Worm (Caenorhabditis elegans) whole organism, late embryonic: ENCODE measurements around the gene mltn-3.

ENCODE experiments used
- C38D4.7 ChIP-seq: fragments of 200-800 bp; sonication (Bioruptor generic); optimal IDR thresholded peaks from 2 replicates; lab custom pipeline; 2018; ENCODE audit warnings: mild to moderate bottlenecking, missing genetic modification characterization, moderate library complexity, missing compliant biosample characterization
- F13H6.1 ChIP-seq: sonication (generic microtip); optimal IDR thresholded peaks from 2 replicates; lab custom pipeline; 2016; ENCODE audit warnings: missing genetic modification characterization, missing compliant biosample characterization
- K02D7.2 ChIP-seq: sonication (generic microtip); optimal IDR thresholded peaks from 2 replicates; lab custom pipeline; 2017; ENCODE audit warnings: mild to moderate bottlenecking, missing genetic modification characterization, missing compliant biosample characterization
- K09A11.1 ChIP-seq: sonication (generic microtip); optimal IDR thresholded peaks from 2 replicates; lab custom pipeline; 2017; ENCODE audit warnings: antibody characterized with exemption, mild to moderate bottlenecking, missing genetic modification characterization, missing compliant biosample characterization; ENCODE audit not compliant: insufficient read depth
- ama-1 ChIP-seq: fragments of 150-350 bp; optimal IDR thresholded peaks from 2 replicates; lab custom pipeline; 2014
- ceh-2 ChIP-seq: sonication (generic microtip); optimal IDR thresholded peaks from 2 replicates; lab custom pipeline; 2016; ENCODE audit warnings: missing genotype, missing genetic modification characterization, missing compliant biosample characterization
- ceh-22 ChIP-seq: sonication (generic microtip); optimal IDR thresholded peaks from 2 replicates; lab custom pipeline; 2017; ENCODE audit warnings: missing biosample characterization, missing genetic modification characterization
- ceh-31 ChIP-seq: sonication (generic microtip); optimal IDR thresholded peaks from 2 replicates; lab custom pipeline; 2016; ENCODE audit warnings: missing genetic modification characterization, missing compliant biosample characterization
- ceh-45 ChIP-seq: fragments of 200-800 bp; sonication (Bioruptor generic); IDR thresholded peaks from 2 replicates; pipeline ENCODE4 v1.3.6; 2022; ENCODE audit warnings: missing genetic modification reagents, missing genetic modification characterization, missing compliant biosample characterization
- ceh-6 ChIP-seq: fragments of 200-800 bp; sonication (Bioruptor generic); optimal IDR thresholded peaks from 2 replicates; lab custom pipeline; 2018; ENCODE audit warnings: mild to moderate bottlenecking, missing genetic modification characterization, missing compliant biosample characterization
- ceh-9 ChIP-seq: sonication (generic microtip); optimal IDR thresholded peaks from 2 replicates; lab custom pipeline; 2016; ENCODE audit warnings: mild to moderate bottlenecking, missing genetic modification characterization, inconsistent platforms, missing compliant biosample characterization
- che-1 ChIP-seq: sonication (generic microtip); optimal IDR thresholded peaks from 2 replicates; lab custom pipeline; 2016; ENCODE audit warnings: mild to moderate bottlenecking, missing genetic modification characterization, missing compliant biosample characterization
- dmd-4 ChIP-seq: sonication (generic microtip); optimal IDR thresholded peaks from 2 replicates; lab custom pipeline; 2016; ENCODE audit warnings: borderline replicate concordance, missing genetic modification characterization, missing compliant biosample characterization
- dve-1 ChIP-seq: sonication (generic microtip); optimal IDR thresholded peaks from 2 replicates; lab custom pipeline; 2017; ENCODE audit warnings: antibody characterized with exemption, mild to moderate bottlenecking, missing genetic modification characterization, missing compliant biosample characterization
- elt-2 ChIP-seq: sonication (generic microtip); optimal IDR thresholded peaks from 2 replicates; lab custom pipeline; 2016; ENCODE audit warnings: missing genetic modification reagents, missing genetic modification characterization, missing compliant biosample characterization
- elt-4 ChIP-seq: sonication (generic microtip); optimal IDR thresholded peaks from 2 replicates; lab custom pipeline; 2016; ENCODE audit warnings: missing genetic modification characterization, missing compliant biosample characterization
- eyg-1 ChIP-seq: sonication (generic microtip); optimal IDR thresholded peaks from 2 replicates; lab custom pipeline; 2016; ENCODE audit warnings: missing genotype, missing genetic modification characterization, missing compliant biosample characterization
- hlh-15 ChIP-seq: sonication (generic microtip); optimal IDR thresholded peaks from 2 replicates; lab custom pipeline; 2016; ENCODE audit warnings: missing genetic modification characterization, missing compliant biosample characterization
- hlh-6 ChIP-seq: sonication (generic microtip); optimal IDR thresholded peaks from 2 replicates; lab custom pipeline; 2016; ENCODE audit warnings: missing genotype, missing genetic modification characterization, missing compliant biosample characterization
- hlh-8 ChIP-seq: sonication (generic microtip); optimal IDR thresholded peaks from 2 replicates; lab custom pipeline; 2016; ENCODE audit warnings: missing genotype, missing genetic modification characterization, missing compliant biosample characterization
- lin-11 ChIP-seq: fragments of 200-800 bp; sonication (Bioruptor generic); optimal IDR thresholded peaks from 2 replicates; lab custom pipeline; 2018; ENCODE audit warnings: mild to moderate bottlenecking, missing genetic modification characterization, missing compliant biosample characterization
- mec-3 ChIP-seq: sonication (generic microtip); optimal IDR thresholded peaks from 2 replicates; lab custom pipeline; 2016; ENCODE audit warnings: borderline replicate concordance, missing genetic modification characterization, missing compliant biosample characterization
- nhr-11 ChIP-seq: fragments of 150-350 bp; optimal IDR thresholded peaks from 2 replicates; lab custom pipeline; 2014; ENCODE audit warnings: missing biosample characterization, missing genetic modification characterization
- npax-4 ChIP-seq: sonication (generic microtip); optimal IDR thresholded peaks from 2 replicates; lab custom pipeline; 2016; ENCODE audit warnings: missing genetic modification characterization, missing compliant biosample characterization
- odd-2 ChIP-seq: sonication (generic microtip); optimal IDR thresholded peaks from 2 replicates; lab custom pipeline; 2017; ENCODE audit warnings: antibody characterized with exemption, mild to moderate bottlenecking, missing genetic modification characterization, missing compliant biosample characterization
- pat-9 ChIP-seq: fragments of 200-800 bp; sonication (Bioruptor generic); optimal IDR thresholded peaks from 2 replicates; lab custom pipeline; 2018; ENCODE audit warnings: mild to moderate bottlenecking, missing genetic modification characterization, moderate library complexity, missing compliant biosample characterization
- pax-1 ChIP-seq: fragments of 150-350 bp; optimal IDR thresholded peaks from 2 replicates; lab custom pipeline; 2014; ENCODE audit warnings: missing biosample characterization, missing genetic modification characterization
- pqm-1 ChIP-seq: sonication (generic microtip); optimal IDR thresholded peaks from 2 replicates; lab custom pipeline; 2016; ENCODE audit warnings: missing genetic modification characterization, missing compliant biosample characterization
- pros-1 ChIP-seq: fragments of 150-350 bp; optimal IDR thresholded peaks from 2 replicates; lab custom pipeline; 2014; ENCODE audit warnings: missing biosample characterization, missing genetic modification reagents, missing genetic modification characterization
- ref-2 ChIP-seq: sonication (generic microtip); optimal IDR thresholded peaks from 2 replicates; lab custom pipeline; 2016; ENCODE audit warnings: missing genetic modification characterization, missing compliant biosample characterization
- sox-2 ChIP-seq: fragments of 200-800 bp; sonication (Bioruptor generic); IDR thresholded peaks from 2 replicates; pipeline ENCODE4 v1.3.6; 2022; ENCODE audit warnings: missing genetic modification reagents, missing genetic modification characterization, missing compliant biosample characterization
- sox-4 ChIP-seq: sonication (generic microtip); optimal IDR thresholded peaks from 2 replicates; lab custom pipeline; 2017; ENCODE audit warnings: mild to moderate bottlenecking, missing genetic modification characterization, inconsistent platforms, missing compliant biosample characterization
- syd-9 ChIP-seq: sonication (generic microtip); optimal IDR thresholded peaks from 2 replicates; lab custom pipeline; 2016; ENCODE audit warnings: mild to moderate bottlenecking, missing genetic modification characterization, moderate library complexity, missing compliant biosample characterization
- tbx-7 ChIP-seq: sonication (generic microtip); optimal IDR thresholded peaks from 2 replicates; lab custom pipeline; 2016; ENCODE audit warnings: missing genotype, missing genetic modification characterization, missing compliant biosample characterization
- ttx-3 ChIP-seq: sonication (generic microtip); optimal IDR thresholded peaks from 2 replicates; lab custom pipeline; 2016; ENCODE audit warnings: missing genetic modification reagents, missing genetic modification characterization, missing compliant biosample characterization
- unc-3 ChIP-seq, 2 experiments: fragments of 200-800 bp in 1 of 2; sonication (Bioruptor generic) in 1 of 2; sonication (generic microtip) in 1 of 2; conservative IDR thresholded peaks in 1 of 2; optimal IDR thresholded peaks in 1 of 2; 2 replicates each; pipeline versions ENCODE4 v1.3.6 to Lab custom; 2016 to 2022; ENCODE audit warnings: missing compliant biosample characterization in 2 of 2, missing genetic modification characterization in 2 of 2, missing genetic modification reagents in 1 of 2
- unc-42 ChIP-seq: sonication (generic microtip); optimal IDR thresholded peaks from 2 replicates; lab custom pipeline; 2016; ENCODE audit warnings: missing genotype, missing genetic modification characterization, missing compliant biosample characterization
- unc-55 ChIP-seq: sonication (generic microtip); optimal IDR thresholded peaks from 2 replicates; lab custom pipeline; 2017; ENCODE audit warnings: missing biosample characterization, missing genetic modification reagents, missing genetic modification characterization
- unc-86 ChIP-seq: sonication (generic microtip); optimal IDR thresholded peaks from 2 replicates; lab custom pipeline; 2016; ENCODE audit warnings: missing genetic modification characterization, missing compliant biosample characterization
- zip-5 ChIP-seq: sonication (generic microtip); optimal IDR thresholded peaks from 2 replicates; lab custom pipeline; 2016; ENCODE audit warnings: missing genetic modification characterization, missing compliant biosample characterization
- ztf-16 ChIP-seq: sonication (generic microtip); optimal IDR thresholded peaks from 2 replicates; lab custom pipeline; 2017; ENCODE audit warnings: missing genetic modification characterization, missing compliant biosample characterization

mltn-3 gene

DNA sequence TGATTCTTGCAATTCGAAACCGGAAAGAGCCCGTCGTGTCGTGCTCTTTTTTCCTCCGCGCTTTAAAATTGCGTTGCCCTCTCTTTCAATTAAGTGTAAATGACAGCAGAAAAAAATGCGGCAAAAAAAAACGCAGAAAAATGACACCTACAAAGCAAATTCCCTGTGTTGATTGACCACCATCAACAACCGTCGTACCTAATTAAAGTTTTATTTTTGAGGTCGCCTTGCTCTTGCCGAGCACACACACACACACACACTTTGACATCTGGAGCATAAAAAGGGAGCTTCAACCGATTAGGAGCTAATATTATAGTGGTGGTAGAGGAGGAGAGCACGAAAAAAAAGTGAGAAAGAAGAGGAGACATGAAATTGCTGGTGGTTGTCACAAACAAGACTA, 19.8 kb downstream of the mltn-3 start:
- TF ChIP-seq pax-1 (tag; lab: Kevin White, UChicago): no peak
- TF ChIP-seq C38D4.7 (GFP tag; lab: Kevin White, UChicago): no peak
- TF ChIP-seq K02D7.2 (tag; lab: Kevin White, UChicago): no peak
- no peak for TF ChIP-seq nhr-11 (tag; lab: Kevin White, UChicago)
- TF ChIP-seq ama-1 (lab: Kevin White, UChicago): no peak
- TF ChIP-seq ztf-16 (tag; lab: Kevin White, UChicago): no peak
- TF ChIP-seq hlh-6 (tag; lab: Kevin White, UChicago): no peak
- no peak for TF ChIP-seq dmd-4 (tag; lab: Kevin White, UChicago)
- TF ChIP-seq ceh-2 (tag; lab: Kevin White, UChicago): no peak
- no peak for TF ChIP-seq unc-86 (tag; lab: Kevin White, UChicago)
- no peak for TF ChIP-seq zip-5

DNA sequence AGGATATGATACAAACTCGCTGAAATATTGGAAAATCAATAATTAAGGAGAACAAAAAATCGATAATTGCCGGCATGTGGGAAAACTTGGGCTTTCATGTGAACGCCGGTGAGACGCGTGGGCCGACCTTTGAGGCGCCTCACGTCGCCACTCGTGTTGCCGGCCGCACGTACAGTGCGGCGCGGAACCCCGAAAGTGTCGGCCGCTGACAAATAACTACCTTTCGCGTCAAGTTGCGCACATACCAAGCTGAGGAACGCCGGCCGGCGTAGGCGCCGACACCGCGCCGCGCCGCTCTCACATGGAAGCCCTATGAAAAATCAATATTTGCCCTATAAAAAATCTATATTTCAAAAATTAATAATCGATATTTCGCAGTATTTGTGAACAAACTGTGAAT, 22.1 kb downstream of the mltn-3 start:
- TF ChIP-seq ref-2 (tag; lab: Kevin White, UChicago): no peak
- no peak for TF ChIP-seq syd-9
- TF ChIP-seq ceh-45 (GFP tag; lab: Robert Waterston, UW): no peak
- no peak for TF ChIP-seq mec-3 (tag; lab: Kevin White, UChicago)
- no peak for TF ChIP-seq C38D4.7 (GFP tag; lab: Kevin White, UChicago)
- no peak for TF ChIP-seq ttx-3 (tag; lab: Kevin White, UChicago)
- no peak for TF ChIP-seq sox-4
- no peak for TF ChIP-seq tbx-7
- no peak for TF ChIP-seq ama-1 (lab: Kevin White, UChicago)

DNA sequence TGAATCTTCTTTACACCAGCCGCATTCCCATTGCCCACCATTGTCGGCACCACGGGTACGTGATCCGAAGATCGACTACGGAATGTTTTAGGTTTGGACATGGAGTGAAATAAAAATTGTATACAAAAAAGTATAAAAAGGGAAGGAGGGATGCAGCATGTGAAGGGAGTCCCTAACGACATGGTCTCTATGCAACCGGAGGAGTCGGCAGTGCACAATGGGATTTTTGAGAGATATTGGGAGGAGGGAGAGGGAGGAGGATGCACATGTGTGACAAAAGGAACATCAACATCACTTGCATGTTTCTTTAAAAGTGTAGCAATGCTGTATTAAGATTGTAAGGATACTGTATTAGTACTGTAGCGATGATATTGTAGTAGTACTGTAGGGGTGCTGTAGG, 23.4 kb downstream of the mltn-3 start, which contains the start of gene W07G1.1:
Gene W07G1.1 (minus strand): TSS at position 101 of the 400 bp plus-strand sequence.
- TF ChIP-seq ceh-31 (tag; lab: Kevin White, UChicago): no peak
- no peak for TF ChIP-seq ama-1 (lab: Kevin White, UChicago)
- TF ChIP-seq K02D7.2 (tag; lab: Kevin White, UChicago): no peak
- TF ChIP-seq unc-55 (GFP tag; lab: Kevin White, UChicago): no peak
- TF ChIP-seq odd-2: no peak
- TF ChIP-seq ceh-45 (GFP tag; lab: Robert Waterston, UW): no peak
- TF ChIP-seq sox-4: no peak
- TF ChIP-seq hlh-6 (tag; lab: Kevin White, UChicago): no peak
- TF ChIP-seq che-1 (tag; lab: Kevin White, UChicago): no peak
- TF ChIP-seq dve-1 (tag; lab: Kevin White, UChicago): no peak
- TF ChIP-seq lin-11: no peak
- TF ChIP-seq, all 69 proteins: peak for 0

DNA sequence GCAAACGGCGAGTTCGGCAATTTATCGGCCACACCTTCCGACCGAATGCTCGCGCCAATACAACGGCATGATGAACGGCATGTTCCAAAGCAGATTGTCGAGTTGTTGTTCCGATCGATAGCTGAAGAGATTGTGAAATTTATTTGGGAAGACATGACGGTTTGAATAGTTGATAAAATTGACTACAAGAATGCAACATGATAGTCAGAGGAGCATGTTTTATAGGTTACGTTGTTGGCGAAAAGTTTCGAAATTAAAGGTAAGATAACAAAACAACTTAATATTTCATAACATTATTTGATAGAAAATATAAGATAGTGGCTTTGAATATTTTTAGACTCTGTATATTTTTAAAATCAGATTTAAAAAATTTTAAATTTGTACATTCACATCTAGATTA, 29.4 kb downstream of the mltn-3 start:
- no peak for TF ChIP-seq K09A11.1 (tag; lab: Kevin White, UChicago)
- no peak for TF ChIP-seq npax-4
- no peak for TF ChIP-seq hlh-15 (tag; lab: Kevin White, UChicago)
- no peak for TF ChIP-seq F13H6.1 (tag; lab: Kevin White, UChicago)
- no peak for TF ChIP-seq ceh-22 (tag; lab: Kevin White, UChicago)
- TF ChIP-seq che-1 (tag; lab: Kevin White, UChicago): no peak
- no peak for TF ChIP-seq elt-2
- TF ChIP-seq unc-55 (GFP tag; lab: Kevin White, UChicago): no peak
- no peak for TF ChIP-seq pros-1 (tag; lab: Kevin White, UChicago)

DNA sequence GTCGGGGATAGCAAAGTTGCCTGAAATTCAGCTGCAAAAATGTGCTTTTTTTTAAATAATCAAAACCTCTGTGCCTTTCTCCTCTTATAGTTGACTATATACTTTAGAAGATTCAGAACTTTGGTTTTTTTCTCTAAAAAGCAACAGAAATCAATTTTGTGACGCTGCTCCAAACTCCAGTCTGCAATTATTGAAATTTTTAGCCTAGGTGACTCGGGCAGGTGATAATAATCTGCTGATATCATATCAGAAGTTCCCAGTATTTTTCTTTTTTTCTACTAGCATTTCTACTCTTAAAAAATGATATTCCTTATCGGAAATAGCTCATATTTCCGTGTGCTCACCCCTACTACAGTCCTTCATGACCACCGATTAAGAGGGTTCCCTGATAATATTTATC, 33.1 kb downstream of the mltn-3 start, which contains the start of gene sre-44:
Gene sre-44 (plus strand): TSS at position 301 of the 400 bp plus-strand sequence.
- no peak for TF ChIP-seq npax-4
- no peak for TF ChIP-seq ceh-6 (GFP tag; lab: Kevin White, UChicago)
- peak; percentile 54 for TF ChIP-seq elt-2

DNA sequence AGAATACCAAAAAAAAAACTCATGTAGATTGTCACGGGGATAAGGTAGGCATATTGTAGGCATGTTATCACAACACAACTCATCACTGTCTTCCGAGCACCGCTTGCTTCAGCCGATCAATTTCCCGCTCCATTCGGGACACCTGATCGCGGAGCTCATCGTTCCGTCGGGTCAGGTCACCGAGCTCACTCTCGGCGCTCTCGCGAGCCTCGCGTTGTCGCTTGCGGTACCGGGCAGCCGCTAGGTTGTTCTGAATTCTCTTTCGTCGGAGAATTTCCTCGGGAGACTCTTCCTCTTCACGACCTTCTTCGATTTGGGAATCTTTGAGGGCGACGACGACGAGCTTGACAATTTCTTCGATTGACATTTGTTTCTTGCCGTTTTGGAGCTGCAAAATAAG, 35.8 kb downstream of the mltn-3 start:
- TF ChIP-seq unc-3 (GFP tag; conservative IDR thresholded peaks at IDR 0.05; lab: Robert Waterston, UW) (no peak), unc-3 (tag; optimal IDR thresholded peaks at IDR 0.05; lab: Kevin White, UChicago) (no peak), tbx-7 (no peak), che-1 (tag; lab: Kevin White, UChicago) (no peak), eyg-1 (tag; lab: Kevin White, UChicago) (no peak), sox-2 (no peak), elt-2 (no peak), npax-4 (no peak), pqm-1 (tag; lab: Kevin White, UChicago) (no peak), ceh-6 (GFP tag; lab: Kevin White, UChicago) (no peak), pat-9 (tag; lab: Kevin White, UChicago) (no peak), hlh-8 (tag; lab: Kevin White, UChicago) (no peak), K09A11.1 (tag; lab: Kevin White, UChicago) (no peak), elt-4 (no peak), unc-42 (tag; lab: Kevin White, UChicago) (no peak), pax-1 (tag; lab: Kevin White, UChicago) (no peak), hlh-15 (tag; lab: Kevin White, UChicago) (no peak), ceh-9 (tag; lab: Kevin White, UChicago) (no peak)
